Fruit fly (Drosophila melanogaster) whole organism, embryonic: ENCODE measurements around the gene ND-B18.

Experiments
- Asciz ChIP-seq: fragments of 200-800 bp; sonication (Bioruptor generic); optimal IDR thresholded peaks from 2 replicates; lab custom pipeline; 2017; ENCODE audit warnings: missing biosample characterization, mild to moderate bottlenecking, missing genetic modification characterization, missing genetic modification reagents
- Atf-2 ChIP-seq: fragments of 200-800 bp; sonication (Bioruptor generic); optimal IDR thresholded peaks from 2 replicates; lab custom pipeline; 2016; ENCODE audit warnings: missing biosample characterization, missing genetic modification characterization
- B-H1 ChIP-seq: fragments of 200-800 bp; sonication (Bioruptor generic); IDR thresholded peaks from 3 replicates; pipeline ENCODE4 v1.3.6; 2022; ENCODE audit warnings: missing biosample characterization, missing genetic modification characterization
- CG10267 ChIP-seq: fragments of 200-800 bp; sonication (Bioruptor generic); optimal IDR thresholded peaks from 2 replicates; lab custom pipeline; 2018; ENCODE audit warnings: missing biosample characterization, mild to moderate bottlenecking, missing genetic modification characterization, moderate library complexity
- CG10654 ChIP-seq: fragments of 200-800 bp; sonication (Bioruptor generic); optimal IDR thresholded peaks from 2 replicates; lab custom pipeline; 2016; ENCODE audit warnings: missing biosample characterization, missing genetic modification characterization
- CG11093 ChIP-seq: fragments of 200-800 bp; sonication (Bioruptor generic); IDR thresholded peaks from 3 replicates; pipeline ENCODE4 v1.3.6; 2022; ENCODE audit warnings: missing biosample characterization, missing genetic modification characterization
- CG13287 ChIP-seq: fragments of 200-800 bp; sonication (Bioruptor generic); IDR thresholded peaks from 2 replicates; pipeline ENCODE4 v1.3.6; 2022; ENCODE audit warnings: missing biosample characterization, missing genetic modification characterization; ENCODE audit not compliant: partially characterized antibody
- CG1529 ChIP-seq: fragments of 200-800 bp; sonication (Bioruptor generic); optimal IDR thresholded peaks from 3 replicates; lab custom pipeline; 2018; ENCODE audit warnings: missing biosample characterization, missing genetic modification characterization
- CG15601 ChIP-seq: fragments of 200-800 bp; sonication (Bioruptor generic); optimal IDR thresholded peaks from 3 replicates; lab custom pipeline; 2019; ENCODE audit warnings: missing biosample characterization, mild to moderate bottlenecking, missing genetic modification characterization, moderate library complexity
- CG16813 ChIP-seq: fragments of 200-800 bp; sonication (Bioruptor generic); IDR thresholded peaks from 3 replicates; pipeline ENCODE4 v1.3.6; 2022; ENCODE audit warnings: missing biosample characterization, missing genetic modification characterization; ENCODE audit not compliant: partially characterized antibody
- CG2889 ChIP-seq: fragments of 200-800 bp; sonication (Bioruptor generic); IDR thresholded peaks from 3 replicates; pipeline ENCODE4 v1.3.6; 2022; ENCODE audit warnings: missing biosample characterization, missing genetic modification characterization
- CG30403 ChIP-seq: fragments of 200-800 bp; sonication (Bioruptor generic); optimal IDR thresholded peaks from 3 replicates; lab custom pipeline; 2016; ENCODE audit warnings: missing biosample characterization, missing genetic modification characterization
- CG32532 ChIP-seq: fragments of 200-800 bp; sonication (Bioruptor generic); IDR thresholded peaks from 2 replicates; pipeline ENCODE4 v1.3.6; 2022; ENCODE audit warnings: missing biosample characterization, missing genetic modification characterization
- CG33213 ChIP-seq: fragments of 200-800 bp; sonication (Bioruptor generic); optimal IDR thresholded peaks from 3 replicates; lab custom pipeline; 2016; ENCODE audit warnings: missing biosample characterization, missing genetic modification characterization
- CG4404 ChIP-seq: fragments of 200-800 bp; sonication (Bioruptor generic); IDR thresholded peaks from 2 replicates; pipeline ENCODE4 v1.3.6; 2022; ENCODE audit warnings: missing biosample characterization, missing genetic modification characterization
- CG5245 ChIP-seq: fragments of 200-800 bp; sonication (Bioruptor generic); optimal IDR thresholded peaks from 3 replicates; lab custom pipeline; 2016; ENCODE audit warnings: missing biosample characterization, missing genetic modification characterization
- CG7556 ChIP-seq: fragments of 200-800 bp; sonication (Bioruptor generic); optimal IDR thresholded peaks from 2 replicates; lab custom pipeline; 2017; ENCODE audit warnings: missing biosample characterization, mild to moderate bottlenecking, missing genetic modification characterization
- CG9437 ChIP-seq: fragments of 200-800 bp; sonication (Bioruptor generic); optimal IDR thresholded peaks from 2 replicates; lab custom pipeline; 2018; ENCODE audit warnings: missing biosample characterization, mild to moderate bottlenecking, missing genetic modification characterization
- Camta ChIP-seq: fragments of 200-800 bp; sonication (Bioruptor generic); optimal IDR thresholded peaks from 2 replicates; lab custom pipeline; 2016; ENCODE audit warnings: missing biosample characterization, missing genetic modification characterization
- CoRest ChIP-seq: fragments of 200-800 bp; sonication (Bioruptor generic); optimal IDR thresholded peaks from 3 replicates; lab custom pipeline; 2018; ENCODE audit warnings: missing biosample characterization, mild to moderate bottlenecking, missing genetic modification characterization, moderate library complexity
- D19A ChIP-seq: fragments of 200-800 bp; optimal IDR thresholded peaks from 3 replicates; lab custom pipeline; 2019; ENCODE audit warnings: missing biosample characterization, mild to moderate bottlenecking, missing genetic modification characterization, moderate library complexity
- Doc3 ChIP-seq: fragments of 200-800 bp; sonication (Bioruptor generic); IDR thresholded peaks from 3 replicates; pipeline ENCODE4 v1.3.6; 2022; ENCODE audit warnings: missing biosample characterization, missing genetic modification characterization; ENCODE audit not compliant: partially characterized antibody
- Hmx ChIP-seq: fragments of 200-800 bp; sonication (Bioruptor generic); optimal IDR thresholded peaks from 2 replicates; lab custom pipeline; 2016; ENCODE audit warnings: missing biosample characterization, missing genetic modification characterization
- Hr78 ChIP-seq, 2 experiments: fragments of 200-800 bp in 1 of 2; fragments of >200 bp in 1 of 2; sonication (Bioruptor generic) in 1 of 2; optimal IDR thresholded peaks; 2 replicates each; lab custom pipeline; 2017 to 2019; ENCODE audit warnings: missing biosample characterization in 2 of 2, missing genetic modification characterization in 2 of 2, mild to moderate bottlenecking in 1 of 2, moderate library complexity in 1 of 2
- Mrtf ChIP-seq: fragments of 200-800 bp; sonication (Bioruptor generic); IDR thresholded peaks from 3 replicates; pipeline ENCODE4 v1.3.6; 2022; ENCODE audit warnings: missing biosample characterization, missing genetic modification characterization
- Ravus ChIP-seq: fragments of 200-800 bp; sonication (Bioruptor generic); IDR thresholded peaks from 2 replicates; pipeline ENCODE4 v1.3.6; 2022; ENCODE audit warnings: missing biosample characterization, missing genetic modification characterization
- Sin3A ChIP-seq: fragments of >200 bp; optimal IDR thresholded peaks from 2 replicates; lab custom pipeline; 2018
- Six4 ChIP-seq: fragments of 200-800 bp; sonication (Bioruptor generic); optimal IDR thresholded peaks from 2 replicates; lab custom pipeline; 2016; ENCODE audit warnings: missing biosample characterization, missing genetic modification characterization
- Sry-β ChIP-seq: fragments of 200-800 bp; sonication (Bioruptor generic); optimal IDR thresholded peaks from 2 replicates; lab custom pipeline; 2018; ENCODE audit warnings: missing biosample characterization, mild to moderate bottlenecking, missing genetic modification characterization, moderate library complexity
- Vsx1 ChIP-seq: fragments of 200-800 bp; sonication (Bioruptor generic); optimal IDR thresholded peaks from 2 replicates; lab custom pipeline; 2017; ENCODE audit warnings: missing biosample characterization, mild to moderate bottlenecking, missing genetic modification characterization, missing genetic modification reagents
- ato ChIP-seq: fragments of 200-800 bp; sonication (Bioruptor generic); IDR thresholded peaks from 2 replicates; pipeline ENCODE4 v1.3.6; 2022; ENCODE audit warnings: missing biosample characterization, missing genetic modification characterization; ENCODE audit not compliant: partially characterized antibody
- bcd ChIP-seq: fragments of 200-800 bp; sonication (Bioruptor generic); optimal IDR thresholded peaks from 2 replicates; lab custom pipeline; 2017; ENCODE audit warnings: missing biosample characterization, mild to moderate bottlenecking, missing genetic modification characterization
- caup ChIP-seq: fragments of 200-800 bp; sonication (Bioruptor generic); optimal IDR thresholded peaks from 3 replicates; lab custom pipeline; 2017; ENCODE audit warnings: missing biosample characterization, mild to moderate bottlenecking, missing genetic modification characterization, moderate library complexity; ENCODE audit not compliant: severe bottlenecking
- eve ChIP-seq, 2 experiments: fragments of >200 bp; optimal IDR thresholded peaks; 2 replicates each; lab custom pipeline; 2017; ENCODE audit warnings: missing biosample characterization in 2 of 2, missing genetic modification characterization in 2 of 2
- fd3F ChIP-seq: fragments of 200-800 bp; sonication (Bioruptor generic); optimal IDR thresholded peaks from 2 replicates; lab custom pipeline; 2018; ENCODE audit warnings: missing biosample characterization, mild to moderate bottlenecking, missing genetic modification characterization, moderate library complexity
- insv ChIP-seq, 2 experiments: fragments of 200-800 bp; sonication (Bioruptor generic); optimal IDR thresholded peaks; 3 replicates each; lab custom pipeline; 2016 to 2018; ENCODE audit warnings: missing biosample characterization in 2 of 2, missing genetic modification characterization in 2 of 2
- inv ChIP-seq: fragments of 200-800 bp; sonication (Bioruptor generic); IDR thresholded peaks from 2 replicates; pipeline ENCODE4 v1.3.6; 2022; ENCODE audit warnings: missing biosample characterization, missing genetic modification characterization; ENCODE audit not compliant: partially characterized antibody
- kay ChIP-seq: fragments of 200-800 bp; sonication (Bioruptor generic); optimal IDR thresholded peaks from 2 replicates; lab custom pipeline; 2016; ENCODE audit warnings: missing biosample characterization, missing genetic modification characterization
- luna ChIP-seq: fragments of 200-800 bp; sonication (Bioruptor generic); optimal IDR thresholded peaks from 2 replicates; lab custom pipeline; 2016; ENCODE audit warnings: missing biosample characterization, missing genetic modification characterization
- mirr ChIP-seq: fragments of 200-800 bp; sonication (Bioruptor generic); optimal IDR thresholded peaks from 3 replicates; lab custom pipeline; 2018; ENCODE audit warnings: missing biosample characterization, mild to moderate bottlenecking, missing genetic modification characterization
- mld ChIP-seq: fragments of 200-800 bp; sonication (Bioruptor generic); IDR thresholded peaks from 3 replicates; pipeline ENCODE4 v1.3.6; 2022; ENCODE audit warnings: missing biosample characterization, missing genetic modification characterization; ENCODE audit not compliant: partially characterized antibody
- nerfin-1 ChIP-seq: fragments of 200-800 bp; sonication (Bioruptor generic); optimal IDR thresholded peaks from 3 replicates; lab custom pipeline; 2019; ENCODE audit warnings: missing biosample characterization, mild to moderate bottlenecking, missing genetic modification characterization, moderate library complexity
- peb ChIP-seq: fragments of 200-800 bp; sonication (Bioruptor generic); IDR thresholded peaks from 2 replicates; pipeline ENCODE4 v1.3.6; 2022; ENCODE audit warnings: missing biosample characterization, missing genetic modification characterization
- phol ChIP-seq: fragments of 200-800 bp; sonication (Bioruptor generic); optimal IDR thresholded peaks from 3 replicates; lab custom pipeline; 2018; ENCODE audit warnings: missing biosample characterization, mild to moderate bottlenecking, missing genetic modification characterization, moderate library complexity
- seq ChIP-seq: fragments of 200-800 bp; sonication (Bioruptor generic); IDR thresholded peaks from 2 replicates; pipeline ENCODE4 v1.3.6; 2022; ENCODE audit warnings: missing biosample characterization, missing genetic modification characterization
- slbo ChIP-seq: fragments of 200-800 bp; sonication (Bioruptor generic); IDR thresholded peaks from 2 replicates; pipeline ENCODE4 v1.3.6; 2022; ENCODE audit warnings: missing biosample characterization, missing genetic modification characterization
- usp ChIP-seq: fragments of >200 bp; optimal IDR thresholded peaks from 2 replicates; lab custom pipeline; 2017; ENCODE audit warnings: missing biosample characterization, missing genetic modification characterization
- vvl ChIP-seq: fragments of 200-800 bp; sonication (Bioruptor generic); IDR thresholded peaks from 2 replicates; pipeline ENCODE4 v1.3.6; 2022; ENCODE audit warnings: missing biosample characterization, missing genetic modification characterization
- wdn ChIP-seq: fragments of 200-800 bp; sonication (Bioruptor generic); IDR thresholded peaks from 2 replicates; pipeline ENCODE4 v1.3.6; 2022; ENCODE audit warnings: missing biosample characterization, missing genetic modification characterization

ND-B18 gene

DNA sequence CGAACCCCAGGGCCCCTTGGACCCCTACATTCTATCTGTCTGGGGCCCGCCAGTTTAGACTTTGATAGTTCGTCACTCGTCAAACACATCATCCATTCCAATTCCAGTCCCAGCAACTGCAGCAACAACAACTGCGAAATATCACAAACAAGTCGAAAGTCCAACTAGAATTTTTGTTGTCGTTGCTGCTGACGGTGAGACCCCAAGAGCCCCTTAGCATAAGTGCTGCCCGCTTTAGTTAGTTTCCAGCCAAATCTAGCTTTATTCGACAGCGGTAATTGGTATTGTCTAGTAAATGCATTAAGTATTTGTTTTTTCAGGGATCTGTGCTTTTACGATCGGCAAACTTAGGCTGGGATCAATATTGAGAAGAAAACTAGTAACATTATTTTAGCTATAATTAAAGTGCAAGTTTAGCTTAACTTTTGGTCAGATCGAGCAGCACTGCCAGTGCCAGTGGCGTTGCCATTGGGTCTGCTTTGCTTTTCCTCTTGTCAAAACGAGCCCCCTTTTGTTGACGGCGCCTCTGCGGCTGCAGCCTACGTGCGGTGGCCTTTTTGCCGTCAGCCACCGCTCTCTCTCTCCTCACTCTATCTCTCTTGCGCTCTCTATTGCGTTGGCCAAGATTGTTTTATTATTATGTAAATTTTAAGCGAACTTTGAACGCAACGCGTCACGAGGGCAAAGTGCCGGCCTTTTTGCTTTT, 11.3 kb downstream of the ND-B18 start (continued):
- no peak for TF ChIP-seq Sin3A
- peak; percentile 84 for TF ChIP-seq CG5245 (GFP tag; lab: Kevin White, UChicago)
- TF ChIP-seq peb (GFP tag; lab: Robert Waterston, UW): peak; percentile 33; the same call in 1 of the 2 replicates
- TF ChIP-seq CG13287: no peak
- peak in 1 of 2 experiments; percentile 95 for TF ChIP-seq eve (GFP tag; optimal IDR thresholded peaks at IDR 0.05; lab: Kevin White, UChicago)
- TF ChIP-seq CG32532 (GFP tag; lab: Robert Waterston, UW): peak; percentile 90
- peak; percentile 73 for TF ChIP-seq Asciz (GFP tag; lab: Kevin White, UChicago)
- TF ChIP-seq Six4 (GFP tag; lab: Kevin White, UChicago): peak; percentile 78
- TF ChIP-seq usp (GFP tag; lab: Kevin White, UChicago): no peak
- TF ChIP-seq bcd: peak; percentile 88
- TF ChIP-seq caup (GFP tag; lab: Kevin White, UChicago): peak; percentile 81
- peak; percentile 91 for TF ChIP-seq vvl
- peak; percentile 93 for TF ChIP-seq CG7556 (GFP tag; lab: Kevin White, UChicago)
- peak; percentile 86 for TF ChIP-seq CoRest
- TF ChIP-seq CG15601: peak; percentile 54
- no peak for TF ChIP-seq CG16813 (GFP tag; lab: Robert Waterston, UW)
- peak; percentile 55 for TF ChIP-seq Ravus (GFP tag; lab: Robert Waterston, UW)
- TF ChIP-seq nerfin-1 (tag; lab: Kevin White, UChicago): peak; percentile 68
- TF ChIP-seq Camta (GFP tag; lab: Kevin White, UChicago): peak; percentile 91
- no peak for TF ChIP-seq ato
- TF ChIP-seq mld (GFP tag; lab: Robert Waterston, UW): no peak
- TF ChIP-seq mirr: peak; percentile 76
- peak; percentile 71 for TF ChIP-seq CG1529
- TF ChIP-seq Hr78 (GFP tag; optimal IDR thresholded peaks at IDR 0.05; lab: Kevin White, UChicago): peak in 1 of 2 experiments; percentile 95
- peak; percentile 97 for TF ChIP-seq slbo
- TF ChIP-seq luna (GFP tag; lab: Kevin White, UChicago): peak; percentile 91
- peak; percentile 93 for TF ChIP-seq Atf-2 (GFP tag; lab: Kevin White, UChicago)
- peak; percentile 80 for TF ChIP-seq D19A
- TF ChIP-seq kay (GFP tag; lab: Kevin White, UChicago): peak; percentile 81
- TF ChIP-seq CG9437 (GFP tag; lab: Kevin White, UChicago): peak; percentile 65
- TF ChIP-seq B-H1: peak; percentile 82
- TF ChIP-seq inv (GFP tag; lab: Robert Waterston, UW): no peak
- peak; percentile 81 for TF ChIP-seq CG33213 (GFP tag; lab: Kevin White, UChicago)
- peak; percentile 84 for TF ChIP-seq CG10654 (GFP tag; lab: Kevin White, UChicago)
- peak; percentile 88 for TF ChIP-seq seq (GFP tag; lab: Robert Waterston, UW)
- peak; percentile 87 for TF ChIP-seq CG11093
- peak; percentile 78 for TF ChIP-seq wdn (GFP tag; lab: Robert Waterston, UW)
- TF ChIP-seq Vsx1 (GFP tag; lab: Kevin White, UChicago): peak; percentile 50
- TF ChIP-seq Mrtf: peak; percentile 91
- TF ChIP-seq CG30403: peak; percentile 95
- TF ChIP-seq insv (GFP tag; optimal IDR thresholded peaks at IDR 0.05; lab: Kevin White, UChicago): peak; percentile 17 to 64
- TF ChIP-seq Sry-β (GFP tag; lab: Kevin White, UChicago): peak; percentile 97
- TF ChIP-seq Hmx (GFP tag; lab: Kevin White, UChicago): peak; percentile 70
- peak; percentile 69 for TF ChIP-seq CG4404 (GFP tag; lab: Robert Waterston, UW)
- peak; percentile 81 for TF ChIP-seq CG2889
- TF ChIP-seq Doc3 (GFP tag; lab: Robert Waterston, UW): no peak
- peak; percentile 80 for TF ChIP-seq phol (tag; lab: Kevin White, UChicago)
- TF ChIP-seq fd3F (GFP tag; lab: Kevin White, UChicago): peak; percentile 80
- peak; percentile 77 for TF ChIP-seq CG10267 (tag; lab: Kevin White, UChicago)
